Fruit fly (Drosophila melanogaster) whole organism, embryonic: Measurements from ENCODE around the gene CG17564.
A peak's percentile ranks its signal among the peaks of the same experiment; 100 is the strongest.

Experiments used
- Ada2b ChIP-seq: fragments of 200-800 bp; sonication (Bioruptor generic); IDR thresholded peaks from 2 replicates; pipeline ENCODE4 v1.3.6; 2022; ENCODE audit warnings: missing biosample characterization, missing genetic modification characterization
- Awh ChIP-seq: fragments of 200-800 bp; sonication (Bioruptor generic); IDR thresholded peaks from 2 replicates; pipeline ENCODE4, ENCODE4 v1.3.6; 2022; ENCODE audit warnings: missing biosample characterization, missing genetic modification characterization
- Blimp-1 ChIP-seq: fragments of 200-800 bp; sonication (Bioruptor generic); optimal IDR thresholded peaks from 3 replicates; lab custom pipeline; 2018; ENCODE audit warnings: missing biosample characterization, missing genetic modification characterization, mild to moderate bottlenecking, moderate library complexity, missing genetic modification reagents
- CG10321 ChIP-seq: fragments of 200-800 bp; sonication (Bioruptor generic); IDR thresholded peaks from 2 replicates; pipeline ENCODE4 v1.3.6; 2022; ENCODE audit warnings: missing biosample characterization, missing genetic modification characterization
- CG10462 ChIP-seq: fragments of 200-800 bp; sonication (Bioruptor generic); optimal IDR thresholded peaks from 2 replicates; lab custom pipeline; 2016; ENCODE audit warnings: missing biosample characterization, missing genetic modification characterization
- CG11560 ChIP-seq: fragments of 200-800 bp; sonication (Bioruptor generic); IDR thresholded peaks from 3 replicates; pipeline ENCODE4 v1.3.6; 2022; ENCODE audit warnings: missing biosample characterization, missing genetic modification characterization
- CG12769 ChIP-seq: fragments of 200-800 bp; sonication (Bioruptor generic); optimal IDR thresholded peaks from 2 replicates; lab custom pipeline; 2019; ENCODE audit warnings: missing biosample characterization, mild to moderate bottlenecking, missing genetic modification characterization, moderate library complexity
- CG14441 ChIP-seq: fragments of 200-800 bp; sonication (Bioruptor generic); IDR thresholded peaks from 2 replicates; pipeline ENCODE4 v1.3.6; 2022; ENCODE audit warnings: missing biosample characterization, missing genetic modification characterization
- CG1529 ChIP-seq: fragments of 200-800 bp; sonication (Bioruptor generic); optimal IDR thresholded peaks from 3 replicates; lab custom pipeline; 2018; ENCODE audit warnings: missing biosample characterization, missing genetic modification characterization
- CG15479 ChIP-seq: fragments of 200-800 bp; sonication (Bioruptor generic); optimal IDR thresholded peaks from 3 replicates; lab custom pipeline; 2019; ENCODE audit warnings: missing biosample characterization, mild to moderate bottlenecking, missing genetic modification characterization, moderate library complexity
- CG1602 ChIP-seq: fragments of 200-800 bp; sonication (Bioruptor generic); optimal IDR thresholded peaks from 3 replicates; lab custom pipeline; 2016; ENCODE audit warnings: missing biosample characterization, missing genetic modification characterization
- CG2202 ChIP-seq: fragments of 200-800 bp; sonication (Bioruptor generic); optimal IDR thresholded peaks from 2 replicates; lab custom pipeline; 2018; ENCODE audit warnings: missing biosample characterization, mild to moderate bottlenecking, missing genetic modification characterization
- CG6689 ChIP-seq: fragments of 200-800 bp; sonication (Bioruptor generic); IDR thresholded peaks from 2 replicates; pipeline ENCODE4 v1.3.6; 2022; ENCODE audit warnings: missing biosample characterization, missing genetic modification characterization
- CG8281 ChIP-seq: fragments of 200-800 bp; sonication (Bioruptor generic); optimal IDR thresholded peaks from 2 replicates; lab custom pipeline; 2018; ENCODE audit warnings: missing biosample characterization, mild to moderate bottlenecking, missing genetic modification characterization, moderate library complexity
- Eip74EF ChIP-seq, 2 experiments: fragments of 200-800 bp in 1 of 2; fragments of >200 bp in 1 of 2; sonication (Bioruptor generic) in 1 of 2; optimal IDR thresholded peaks; 2 replicates each; lab custom pipeline; 2017 to 2019; ENCODE audit warnings: missing biosample characterization in 2 of 2, missing genetic modification characterization in 2 of 2, mild to moderate bottlenecking in 1 of 2, moderate library complexity in 1 of 2
- Nf-YB ChIP-seq: fragments of 200-800 bp; sonication (Bioruptor generic); optimal IDR thresholded peaks from 3 replicates; lab custom pipeline; 2019; ENCODE audit warnings: missing biosample characterization, mild to moderate bottlenecking, missing genetic modification characterization, moderate library complexity
- Optix ChIP-seq: fragments of 200-800 bp; sonication (Bioruptor generic); IDR thresholded peaks from 3 replicates; pipeline ENCODE4 v1.3.6; 2022; ENCODE audit warnings: missing biosample characterization, missing genetic modification characterization
- abd-A ChIP-seq: fragments of 200-800 bp; sonication (Bioruptor generic); optimal IDR thresholded peaks from 3 replicates; lab custom pipeline; 2019; ENCODE audit warnings: missing biosample characterization, mild to moderate bottlenecking, missing genetic modification characterization, moderate library complexity
- aop ChIP-seq: fragments of 200-800 bp; sonication (Bioruptor generic); IDR thresholded peaks from 2 replicates; pipeline ENCODE4 v1.3.6; 2022; ENCODE audit warnings: missing biosample characterization, missing genetic modification characterization
- ap ChIP-seq: fragments of 200-800 bp; sonication (Bioruptor generic); IDR thresholded peaks from 2 replicates; pipeline ENCODE4 v1.3.6; 2022; ENCODE audit warnings: missing biosample characterization, missing genetic modification characterization
- chinmo ChIP-seq: fragments of 200-800 bp; sonication (Bioruptor generic); IDR thresholded peaks from 4 replicates; pipeline ENCODE4 v1.3.6; 2022; ENCODE audit warnings: missing biosample characterization, missing genetic modification characterization; ENCODE audit not compliant: partially characterized antibody
- crc ChIP-seq: fragments of 200-800 bp; sonication (Bioruptor generic); optimal IDR thresholded peaks from 2 replicates; lab custom pipeline; 2016; ENCODE audit warnings: missing biosample characterization, missing genetic modification characterization
- crol ChIP-seq: fragments of 200-800 bp; sonication (Bioruptor generic); IDR thresholded peaks from 2 replicates; pipeline ENCODE4 v1.3.6; 2022; ENCODE audit warnings: missing biosample characterization, missing genetic modification characterization
- danr ChIP-seq: fragments of 200-800 bp; sonication (Bioruptor generic); IDR thresholded peaks from 2 replicates; pipeline ENCODE4 v1.3.6; 2022; ENCODE audit warnings: missing biosample characterization, missing genetic modification characterization
- ems ChIP-seq: fragments of 200-800 bp; sonication (Bioruptor generic); optimal IDR thresholded peaks from 3 replicates; lab custom pipeline; 2016; ENCODE audit warnings: missing biosample characterization, missing genetic modification characterization
- grn ChIP-seq: fragments of 200-800 bp; sonication (Bioruptor generic); optimal IDR thresholded peaks from 3 replicates; lab custom pipeline; 2017; ENCODE audit warnings: missing biosample characterization, missing genetic modification characterization
- gsb-n ChIP-seq: fragments of 200-800 bp; sonication (Bioruptor generic); optimal IDR thresholded peaks from 3 replicates; lab custom pipeline; 2018; ENCODE audit warnings: missing biosample characterization, mild to moderate bottlenecking, missing genetic modification characterization
- kni ChIP-seq: fragments of 200-800 bp; sonication (Bioruptor generic); optimal IDR thresholded peaks from 3 replicates; lab custom pipeline; 2017; ENCODE audit warnings: mild to moderate bottlenecking, missing biosample characterization, missing genetic modification reagents, missing genetic modification characterization
- nerfin-1 ChIP-seq: fragments of 200-800 bp; sonication (Bioruptor generic); optimal IDR thresholded peaks from 3 replicates; lab custom pipeline; 2019; ENCODE audit warnings: missing biosample characterization, mild to moderate bottlenecking, missing genetic modification characterization, moderate library complexity
- oc ChIP-seq: fragments of 200-800 bp; sonication (Bioruptor generic); optimal IDR thresholded peaks from 2 replicates; lab custom pipeline; 2018; ENCODE audit warnings: missing biosample characterization, mild to moderate bottlenecking, missing genetic modification characterization, moderate library complexity
- pros ChIP-seq: fragments of 200-800 bp; sonication (Bioruptor generic); optimal IDR thresholded peaks from 3 replicates; lab custom pipeline; 2019; ENCODE audit warnings: missing biosample characterization, mild to moderate bottlenecking, missing genetic modification characterization, moderate library complexity
- sd ChIP-seq: fragments of 200-800 bp; sonication (Bioruptor generic); optimal IDR thresholded peaks from 3 replicates; lab custom pipeline; 2018; ENCODE audit warnings: missing biosample characterization, mild to moderate bottlenecking, missing genetic modification characterization, moderate library complexity
- sens ChIP-seq: fragments of 200-800 bp; sonication (Bioruptor generic); peaks from one replicate; lab custom pipeline; 2016; ENCODE audit warnings: missing biosample characterization, missing genetic modification characterization
- sens-2 ChIP-seq: fragments of 200-800 bp; sonication (Bioruptor generic); IDR thresholded peaks from 2 replicates; pipeline ENCODE4 v1.3.6; 2022; ENCODE audit warnings: missing biosample characterization, missing genetic modification characterization
- so ChIP-seq: fragments of 200-800 bp; sonication (Bioruptor generic); IDR thresholded peaks from 3 replicates; pipeline ENCODE4 v1.3.6; 2022; ENCODE audit warnings: missing biosample characterization, missing genetic modification characterization
- twi ChIP-seq: fragments of 200-800 bp; optimal IDR thresholded peaks from 2 replicates; lab custom pipeline; 2019; ENCODE audit warnings: missing biosample characterization, mild to moderate bottlenecking, missing genetic modification characterization, moderate library complexity
- vvl ChIP-seq: fragments of 200-800 bp; sonication (Bioruptor generic); IDR thresholded peaks from 2 replicates; pipeline ENCODE4 v1.3.6; 2022; ENCODE audit warnings: missing biosample characterization, missing genetic modification characterization
- wor ChIP-seq: fragments of 200-800 bp; sonication (Bioruptor generic); IDR thresholded peaks from 2 replicates; pipeline ENCODE4 v1.3.6; 2022; ENCODE audit warnings: missing biosample characterization, missing genetic modification characterization
- zen2 ChIP-seq: fragments of 200-800 bp; sonication (Bioruptor generic); IDR thresholded peaks from 3 replicates; pipeline ENCODE4 v1.3.6; 2022; ENCODE audit warnings: missing biosample characterization, missing genetic modification characterization; ENCODE audit not compliant: partially characterized antibody

Gene CG17564

DNA sequence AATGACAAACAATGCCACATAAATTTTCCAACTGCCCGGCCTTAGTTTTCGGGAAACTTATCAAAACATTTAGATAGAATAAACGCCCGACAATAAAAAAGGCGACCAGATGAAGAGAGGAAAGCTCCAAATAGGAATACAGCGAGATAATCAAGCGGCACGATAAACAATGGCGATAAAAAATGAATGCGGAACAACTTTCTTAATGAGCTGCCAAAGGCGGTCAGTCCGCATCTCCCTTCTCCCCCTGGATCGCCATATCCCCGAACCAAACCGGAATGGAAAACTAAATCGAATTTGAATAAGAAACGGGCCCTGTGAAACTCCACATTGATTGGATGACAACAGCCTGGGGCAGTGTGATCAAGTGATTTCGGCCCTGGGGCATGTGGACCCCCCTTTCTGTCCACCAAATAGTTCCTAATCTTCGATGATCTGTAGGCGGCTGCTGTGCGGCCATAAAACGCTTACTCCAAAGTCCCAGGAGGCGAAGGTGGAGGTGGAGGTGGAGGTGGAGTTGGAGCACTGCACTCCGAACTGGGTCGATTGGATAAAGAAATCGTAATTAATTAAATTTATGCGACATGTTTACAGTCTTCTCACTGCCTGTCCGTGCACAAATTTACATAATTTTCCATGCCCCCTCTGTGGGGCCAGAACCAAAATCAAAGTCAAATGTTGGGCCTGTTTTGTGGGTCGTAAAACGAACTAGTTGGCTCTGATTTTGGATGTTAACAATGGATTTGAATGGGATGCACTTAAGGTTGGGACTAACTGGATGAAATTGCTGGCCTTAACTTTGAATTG is 21.3 kb upstream of the CG17564 start:
- TF ChIP-seq crol (GFP tag; lab: Robert Waterston, UW) (peak; percentile 81), sens-2 (GFP tag; lab: Robert Waterston, UW) (0 out of 2 replicates have a peak, but pooled peaks have one; percentile 6), nerfin-1 (no peak), CG10462 (GFP tag; lab: Kevin White, UChicago) (no peak), CG1529 (GFP tag; lab: Kevin White, UChicago) (no peak), aop (GFP tag; lab: Robert Waterston, UW) (peak; percentile 29; the same call in 1 of the 2 replicates), Optix (GFP tag; lab: Robert Waterston, UW) (no peak), CG15479 (GFP tag; lab: Kevin White, UChicago) (no peak), Ada2b (GFP tag; lab: Robert Waterston, UW) (no peak), CG8281 (tag; lab: Kevin White, UChicago) (peak; percentile 10), sens (peak; percentile 47), CG12769 (tag; lab: Kevin White, UChicago) (peak; percentile 4), kni (GFP tag; lab: Kevin White, UChicago) (peak; percentile 92), CG6689 (GFP tag; lab: Robert Waterston, UW) (0 out of 2 replicates have a peak, but pooled peaks have one; percentile 7), grn (GFP tag; lab: Kevin White, UChicago) (peak; percentile 88), crc (GFP tag; lab: Kevin White, UChicago) (no peak), Eip74EF (GFP tag; optimal IDR thresholded peaks at IDR 0.05; lab: Kevin White, UChicago) (peak in 1 of 2 experiments; percentile 4), Awh (GFP tag; lab: Robert Waterston, UW) (peak; percentile 97), ems (GFP tag; lab: Kevin White, UChicago) (no peak), pros (peak; percentile 4), danr (GFP tag; lab: Robert Waterston, UW) (no peak), CG11560 (tag; lab: Robert Waterston, UW) (no peak), Blimp-1 (GFP tag; lab: Kevin White, UChicago) (no peak), ap (GFP tag; lab: Robert Waterston, UW) (no peak), vvl (GFP tag; lab: Robert Waterston, UW) (peak; percentile 78; the same call in 1 of the 2 replicates), wor (GFP tag; lab: Robert Waterston, UW) (no peak), CG2202 (tag; lab: Kevin White, UChicago) (no peak), oc (tag; lab: Kevin White, UChicago) (peak; percentile 91), CG10321 (GFP tag; lab: Robert Waterston, UW) (no peak), zen2 (no peak), chinmo (GFP tag; lab: Robert Waterston, UW) (0 out of 4 replicates have a peak, but pooled peaks have one; percentile 10), sd (tag; lab: Kevin White, UChicago) (peak; percentile 45), gsb-n (tag; lab: Kevin White, UChicago) (peak; percentile 53), CG1602 (GFP tag; lab: Kevin White, UChicago) (no peak), abd-A (tag; lab: Kevin White, UChicago) (peak; percentile 97), CG14441 (0 out of 2 replicates have a peak, but pooled peaks have one; percentile 19), twi (tag; lab: Kevin White, UChicago) (peak; percentile 7), so (GFP tag; lab: Robert Waterston, UW) (no peak), Nf-YB (GFP tag; lab: Kevin White, UChicago) (peak; percentile 15)
